Fruit fly (Drosophila melanogaster): ENCODE data around the gene CG14562.

DNA sequence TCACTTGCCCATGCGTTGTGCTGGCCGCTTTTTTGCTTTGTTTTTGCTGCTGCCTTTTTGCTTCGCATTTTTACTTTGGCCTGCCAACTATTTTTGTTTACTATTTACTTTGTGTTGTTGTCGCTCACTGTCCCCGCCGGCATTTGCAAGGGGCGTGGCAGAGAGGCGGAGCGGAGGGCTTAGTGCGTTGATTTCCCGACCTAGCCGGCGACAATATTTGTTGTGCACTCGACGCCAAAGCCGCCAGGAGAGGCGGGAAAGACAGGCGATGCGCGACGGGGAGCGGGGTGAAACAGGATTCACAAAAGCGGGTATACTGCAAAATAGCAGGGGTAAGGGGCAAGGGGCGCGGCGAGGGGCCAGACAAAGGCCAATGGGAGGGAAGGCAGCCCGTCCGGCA lies 49.3 kb upstream of the CG14562 start:
- no peak for TF ChIP-seq CTCF (optimal IDR thresholded peaks at IDR 0.05)
- no peak for TF ChIP-seq CG8478 (optimal IDR thresholded peaks at IDR 0.05)
